Fruit fly (Drosophila melanogaster) whole organism: ENCODE results near the gene numb.

Experiments used
- CG8478 ChIP-seq: fragments of >200 bp; optimal IDR thresholded peaks from 2 replicates; lab custom pipeline; 2018; ENCODE audit warnings: inconsistent platforms
- EcR ChIP-seq, 2 experiments: fragments of >200 bp; optimal IDR thresholded peaks; 2 replicates each; lab custom pipeline; 2017; ENCODE audit warnings: missing biosample characterization in 2 of 2, missing genetic modification characterization in 2 of 2, missing genetic modification reagents in 2 of 2
- pan ChIP-seq: fragments of >200 bp; optimal IDR thresholded peaks from 2 replicates; lab custom pipeline; 2017
- psq ChIP-seq: fragments of >200 bp; optimal IDR thresholded peaks from 2 replicates; lab custom pipeline; 2017
- usp ChIP-seq: fragments of >200 bp; optimal IDR thresholded peaks from 2 replicates; lab custom pipeline; 2017; ENCODE audit warnings: missing biosample characterization, missing genetic modification characterization, mixed read lengths

DNA sequence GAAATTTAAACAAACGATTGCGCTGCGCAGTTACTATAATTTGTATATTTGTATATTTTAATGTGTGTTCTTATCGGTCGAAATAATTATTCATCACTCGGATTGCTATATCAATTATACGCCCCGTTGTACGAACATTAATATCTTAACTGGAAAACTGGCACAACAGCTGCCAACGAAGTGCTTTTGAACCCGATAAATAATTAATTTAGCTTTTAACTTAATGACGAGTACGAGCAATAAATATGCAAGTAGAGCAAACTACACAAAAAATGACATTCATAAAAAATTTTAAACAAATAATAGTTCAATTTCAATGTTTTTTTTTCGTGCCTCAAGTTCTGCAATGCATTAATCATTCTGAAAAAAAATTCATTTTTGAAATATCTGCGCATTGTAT is 63.2 kb downstream of the numb start:
- TF ChIP-seq pan (lab: Kevin White, UChicago), result no peak
- no peak for TF ChIP-seq usp
- TF ChIP-seq psq (lab: Kevin White, UChicago), result no peak
- no peak for TF ChIP-seq EcR (GFP tag; optimal IDR thresholded peaks at IDR 0.05; lab: Kevin White, UChicago)
- no peak for TF ChIP-seq CG8478 (lab: Kevin White, UChicago)
